Worm (Caenorhabditis elegans) whole organism, mixed stage, embryonic: ENCODE data around the gene pst-1.

ENCODE experiments used
- pha-4 ChIP-seq: fragments of 150-350 bp; optimal IDR thresholded peaks from 2 replicates; lab custom pipeline; 2018; ENCODE audit warnings: missing biosample characterization, missing genetic modification reagents, missing genetic modification characterization
- sptf-1 ChIP-seq: sonication (generic microtip); optimal IDR thresholded peaks from 2 replicates; lab custom pipeline; 2017; ENCODE audit warnings: mild to moderate bottlenecking, missing genetic modification characterization, moderate library complexity, missing compliant biosample characterization
- unc-39 ChIP-seq: fragments of 150-350 bp; optimal IDR thresholded peaks from 2 replicates; lab custom pipeline; 2014; ENCODE audit warnings: missing biosample characterization, missing genetic modification characterization
- unc-62 ChIP-seq: fragments of 150-350 bp; optimal IDR thresholded peaks from 2 replicates; lab custom pipeline; 2014; ENCODE audit warnings: missing biosample characterization, missing genetic modification reagents, missing genetic modification characterization

ce11 chrV:5986755-5987154 is 43.5 kb downstream of the pst-1 start, which contains the start of gene C10F3.7:
- TF ChIP-seq sptf-1 (tag; lab: Kevin White, UChicago) (no peak), pha-4 (no peak), unc-62 (GFP tag; lab: Kevin White, UChicago) (no peak), unc-39 (tag; lab: Kevin White, UChicago) (no peak)
